Fruit fly (Drosophila melanogaster) whole organism, embryonic: ENCODE results near the gene CG43165.

Experiments
- Awh ChIP-seq: fragments of 200-800 bp; sonication (Bioruptor generic); IDR thresholded peaks from 2 replicates; pipeline ENCODE4, ENCODE4 v1.3.6; 2022; ENCODE audit warnings: missing biosample characterization, missing genetic modification characterization
- B-H2 ChIP-seq: fragments of 200-800 bp; sonication (Bioruptor generic); optimal IDR thresholded peaks from 2 replicates; lab custom pipeline; 2018; ENCODE audit warnings: missing biosample characterization, mild to moderate bottlenecking, missing genetic modification characterization
- BEAF-32 ChIP-seq: fragments of 200-800 bp; sonication (Bioruptor generic); optimal IDR thresholded peaks from 3 replicates; lab custom pipeline; 2017; ENCODE audit warnings: missing biosample characterization, missing genetic modification characterization, mild to moderate bottlenecking, moderate library complexity, missing genetic modification reagents
- CG10147 ChIP-seq: fragments of 200-800 bp; sonication (Bioruptor generic); optimal IDR thresholded peaks from 2 replicates; lab custom pipeline; 2019; ENCODE audit warnings: missing biosample characterization, mild to moderate bottlenecking, missing genetic modification characterization, moderate library complexity
- CG10209 ChIP-seq: fragments of 200-800 bp; sonication (Bioruptor generic); optimal IDR thresholded peaks from 3 replicates; lab custom pipeline; 2017; ENCODE audit warnings: missing biosample characterization, mild to moderate bottlenecking, missing genetic modification characterization, missing genetic modification reagents
- CG10462 ChIP-seq: fragments of 200-800 bp; sonication (Bioruptor generic); optimal IDR thresholded peaks from 2 replicates; lab custom pipeline; 2016; ENCODE audit warnings: missing biosample characterization, missing genetic modification characterization
- CG12104 ChIP-seq: fragments of 200-800 bp; sonication (Bioruptor generic); optimal IDR thresholded peaks from 3 replicates; lab custom pipeline; 2016; ENCODE audit warnings: missing biosample characterization, missing genetic modification characterization
- CG12219 ChIP-seq: fragments of 200-800 bp; sonication (Bioruptor generic); optimal IDR thresholded peaks from 3 replicates; lab custom pipeline; 2018; ENCODE audit warnings: missing biosample characterization, mild to moderate bottlenecking, missing genetic modification characterization
- CG13624 ChIP-seq: fragments of 200-800 bp; sonication (Bioruptor generic); optimal IDR thresholded peaks from 2 replicates; lab custom pipeline; 2016; ENCODE audit warnings: missing biosample characterization, missing genetic modification characterization
- CG16863 ChIP-seq: fragments of 200-800 bp; sonication (Bioruptor generic); optimal IDR thresholded peaks from 3 replicates; lab custom pipeline; 2016; ENCODE audit warnings: missing biosample characterization, missing genetic modification characterization
- CG17186 ChIP-seq: fragments of 200-800 bp; sonication (Bioruptor generic); optimal IDR thresholded peaks from 3 replicates; lab custom pipeline; 2017; ENCODE audit warnings: missing biosample characterization, missing genetic modification reagents, missing genetic modification characterization
- CG17359 ChIP-seq: fragments of 200-800 bp; sonication (Bioruptor generic); optimal IDR thresholded peaks from 3 replicates; lab custom pipeline; 2018; ENCODE audit warnings: missing biosample characterization, mild to moderate bottlenecking, missing genetic modification characterization, moderate library complexity
- CG17361 ChIP-seq: fragments of 200-800 bp; sonication (Bioruptor generic); IDR thresholded peaks from 3 replicates; pipeline ENCODE4 v1.3.6; 2022; ENCODE audit warnings: missing biosample characterization, missing genetic modification characterization
- CG2129 ChIP-seq: fragments of 200-800 bp; sonication (Bioruptor generic); IDR thresholded peaks from 2 replicates; pipeline ENCODE4 v1.3.6; 2022; ENCODE audit warnings: missing biosample characterization, missing genetic modification characterization; ENCODE audit not compliant: partially characterized antibody
- CG2875 ChIP-seq: fragments of 200-800 bp; sonication (Bioruptor generic); optimal IDR thresholded peaks from 2 replicates; lab custom pipeline; 2017; ENCODE audit warnings: missing biosample characterization, mild to moderate bottlenecking, missing genetic modification characterization, missing genetic modification reagents
- CG31365 ChIP-seq: fragments of 200-800 bp; sonication (Bioruptor generic); optimal IDR thresholded peaks from 2 replicates; lab custom pipeline; 2018; ENCODE audit warnings: missing biosample characterization, mild to moderate bottlenecking, missing genetic modification characterization
- CG34224 ChIP-seq: fragments of 200-800 bp; sonication (Bioruptor generic); IDR thresholded peaks from 3 replicates; pipeline ENCODE4 v1.3.6; 2022; ENCODE audit warnings: missing biosample characterization, missing genetic modification characterization; ENCODE audit not compliant: partially characterized antibody
- CG4282 ChIP-seq: fragments of 200-800 bp; sonication (Bioruptor generic); optimal IDR thresholded peaks from 2 replicates; lab custom pipeline; 2016; ENCODE audit warnings: missing biosample characterization, missing genetic modification characterization
- CG7271 ChIP-seq: fragments of 200-800 bp; sonication (Bioruptor generic); optimal IDR thresholded peaks from 2 replicates; lab custom pipeline; 2018; ENCODE audit warnings: missing biosample characterization, mild to moderate bottlenecking, missing genetic modification characterization, moderate library complexity
- CG7357 ChIP-seq: fragments of 200-800 bp; sonication (Bioruptor generic); IDR thresholded peaks from 3 replicates; pipeline ENCODE4 v1.3.6; 2022; ENCODE audit warnings: missing biosample characterization, missing genetic modification characterization
- CG7745 ChIP-seq: fragments of 200-800 bp; sonication (Bioruptor generic); optimal IDR thresholded peaks from 2 replicates; lab custom pipeline; 2018; ENCODE audit warnings: missing biosample characterization, mild to moderate bottlenecking, missing genetic modification characterization, moderate library complexity
- CG8359 ChIP-seq: fragments of 200-800 bp; sonication (Bioruptor generic); optimal IDR thresholded peaks from 2 replicates; lab custom pipeline; 2017; ENCODE audit warnings: missing biosample characterization, mild to moderate bottlenecking, missing genetic modification characterization, borderline replicate concordance
- CG9215 ChIP-seq: fragments of 200-800 bp; sonication (Bioruptor generic); IDR thresholded peaks from 2 replicates; pipeline ENCODE4 v1.3.6; 2022; ENCODE audit warnings: missing biosample characterization, missing genetic modification characterization
- CG9797 ChIP-seq: fragments of 200-800 bp; sonication (Bioruptor generic); optimal IDR thresholded peaks from 3 replicates; lab custom pipeline; 2018; ENCODE audit warnings: missing biosample characterization, mild to moderate bottlenecking, missing genetic modification characterization
- E2f2 ChIP-seq: fragments of 200-800 bp; sonication (Bioruptor generic); IDR thresholded peaks from 2 replicates; pipeline ENCODE4 v1.3.6; 2022; ENCODE audit warnings: missing biosample characterization, missing genetic modification characterization
- HHEX ChIP-seq: fragments of 200-800 bp; sonication (Bioruptor generic); optimal IDR thresholded peaks from 3 replicates; lab custom pipeline; 2017; ENCODE audit warnings: missing biosample characterization, mild to moderate bottlenecking, missing genetic modification characterization, missing genetic modification reagents
- HLH4C ChIP-seq: fragments of 200-800 bp; sonication (Bioruptor generic); IDR thresholded peaks from 3 replicates; pipeline ENCODE4 v1.3.6; 2022; ENCODE audit warnings: missing biosample characterization, missing genetic modification characterization; ENCODE audit not compliant: partially characterized antibody
- HmgD ChIP-seq: fragments of 200-800 bp; sonication (Bioruptor generic); optimal IDR thresholded peaks from 3 replicates; lab custom pipeline; 2016; ENCODE audit warnings: missing biosample characterization, missing genetic modification characterization
- Oaz ChIP-seq: fragments of 200-800 bp; sonication (Bioruptor generic); IDR thresholded peaks from 2 replicates; pipeline ENCODE4 v1.3.6; 2022; ENCODE audit warnings: missing biosample characterization, missing genetic modification characterization
- Opbp ChIP-seq: fragments of 200-800 bp; sonication (Bioruptor generic); IDR thresholded peaks from 3 replicates; pipeline ENCODE4 v1.3.6; 2022; ENCODE audit warnings: missing biosample characterization, missing genetic modification characterization; ENCODE audit not compliant: partially characterized antibody
- Scr ChIP-seq: fragments of 200-800 bp; sonication (Bioruptor generic); IDR thresholded peaks from 2 replicates; pipeline ENCODE4 v1.3.6; 2022; ENCODE audit warnings: missing biosample characterization, missing genetic modification characterization; ENCODE audit not compliant: partially characterized antibody
- Side ChIP-seq: fragments of 200-800 bp; sonication (Bioruptor generic); optimal IDR thresholded peaks from 2 replicates; lab custom pipeline; 2016; ENCODE audit warnings: missing biosample characterization, missing genetic modification characterization
- Sin3A ChIP-seq: fragments of >200 bp; optimal IDR thresholded peaks from 2 replicates; lab custom pipeline; 2018
- Tbp ChIP-seq: fragments of >200 bp; optimal IDR thresholded peaks from 2 replicates; lab custom pipeline; 2018; ENCODE audit warnings: missing biosample characterization, missing genetic modification characterization
- al ChIP-seq: fragments of 200-800 bp; sonication (Bioruptor generic); IDR thresholded peaks from 2 replicates; pipeline ENCODE4 v1.3.6; 2022; ENCODE audit warnings: missing biosample characterization, missing genetic modification characterization
- bcd ChIP-seq: fragments of 200-800 bp; sonication (Bioruptor generic); optimal IDR thresholded peaks from 2 replicates; lab custom pipeline; 2017; ENCODE audit warnings: missing biosample characterization, mild to moderate bottlenecking, missing genetic modification characterization
- btn ChIP-seq: fragments of 200-800 bp; sonication (Bioruptor generic); optimal IDR thresholded peaks from 2 replicates; lab custom pipeline; 2016; ENCODE audit warnings: missing biosample characterization, missing genetic modification characterization
- cwo ChIP-seq: fragments of 200-800 bp; sonication (Bioruptor generic); optimal IDR thresholded peaks from 3 replicates; lab custom pipeline; 2017; ENCODE audit warnings: missing biosample characterization, missing genetic modification characterization, mild to moderate bottlenecking, moderate library complexity, missing genetic modification reagents
- dmrt11E ChIP-seq: fragments of 200-800 bp; sonication (Bioruptor generic); optimal IDR thresholded peaks from 3 replicates; lab custom pipeline; 2018; ENCODE audit warnings: missing biosample characterization, mild to moderate bottlenecking, missing genetic modification characterization, moderate library complexity
- en ChIP-seq: fragments of 200-800 bp; sonication (Bioruptor generic); optimal IDR thresholded peaks from 2 replicates; lab custom pipeline; 2016; ENCODE audit warnings: missing biosample characterization, missing genetic modification characterization
- fd3F ChIP-seq: fragments of 200-800 bp; sonication (Bioruptor generic); optimal IDR thresholded peaks from 2 replicates; lab custom pipeline; 2018; ENCODE audit warnings: missing biosample characterization, mild to moderate bottlenecking, missing genetic modification characterization, moderate library complexity
- lov ChIP-seq, 2 experiments: fragments of 200-800 bp in 1 of 2; fragments of >200 bp in 1 of 2; sonication (Bioruptor generic) in 1 of 2; IDR thresholded peaks in 1 of 2; optimal IDR thresholded peaks in 1 of 2; 2 replicates in 1 of 2; 3 replicates in 1 of 2; pipeline versions ENCODE4 v1.3.6 to Lab custom; 2017 to 2022; ENCODE audit warnings: missing biosample characterization in 1 of 2, missing genetic modification characterization in 1 of 2
- nerfin-2 ChIP-seq: fragments of 200-800 bp; sonication (Bioruptor generic); IDR thresholded peaks from 2 replicates; pipeline ENCODE4 v1.3.6; 2022; ENCODE audit warnings: missing biosample characterization, missing genetic modification characterization; ENCODE audit not compliant: partially characterized antibody
- pho ChIP-seq: fragments of 200-800 bp; sonication (Bioruptor generic); optimal IDR thresholded peaks from 2 replicates; lab custom pipeline; 2016; ENCODE audit warnings: missing biosample characterization, missing genetic modification characterization
- scrt ChIP-seq: fragments of 200-800 bp; sonication (Bioruptor generic); optimal IDR thresholded peaks from 2 replicates; lab custom pipeline; 2018; ENCODE audit warnings: missing biosample characterization, mild to moderate bottlenecking, missing genetic modification characterization, moderate library complexity
- tio ChIP-seq: fragments of 200-800 bp; sonication (Bioruptor generic); optimal IDR thresholded peaks from 2 replicates; lab custom pipeline; 2017; ENCODE audit warnings: missing biosample characterization, missing genetic modification characterization, inconsistent platforms
- tll ChIP-seq, 2 experiments: fragments of 200-800 bp in 1 of 2; fragments of >200 bp in 1 of 2; sonication (Bioruptor generic) in 1 of 2; optimal IDR thresholded peaks; 2 replicates each; lab custom pipeline; 2017 to 2019; ENCODE audit warnings: missing biosample characterization in 2 of 2, missing genetic modification characterization in 2 of 2, mild to moderate bottlenecking in 1 of 2, moderate library complexity in 1 of 2
- trem ChIP-seq: fragments of 200-800 bp; optimal IDR thresholded peaks from 3 replicates; lab custom pipeline; 2019; ENCODE audit warnings: missing biosample characterization, mild to moderate bottlenecking, missing genetic modification characterization, moderate library complexity
- vfl ChIP-seq: fragments of 200-800 bp; sonication (Bioruptor generic); optimal IDR thresholded peaks from 2 replicates; lab custom pipeline; 2016; ENCODE audit warnings: missing biosample characterization, missing genetic modification characterization

The CG43165 gene

dm6 chr2L:3712949-3713416 lies 18.2 kb upstream of the CG43165 start, which contains the start of the genes CG31955 and CG2818 (continued):
- TF ChIP-seq CG7745 (tag; lab: Kevin White, UChicago) (no peak), CG12104 (GFP tag; lab: Kevin White, UChicago) (no peak), CG9797 (GFP tag; lab: Kevin White, UChicago) (peak; percentile 1), CG17359 (tag; lab: Kevin White, UChicago) (no peak), Sin3A (lab: Kevin White, UChicago) (peak; percentile 38), CG4282 (no peak), CG10462 (GFP tag; lab: Kevin White, UChicago) (no peak), trem (peak; percentile 28), en (no peak), CG13624 (GFP tag; lab: Kevin White, UChicago) (peak; percentile 6), Tbp (no peak), dmrt11E (no peak), CG10209 (GFP tag; lab: Kevin White, UChicago) (no peak), scrt (GFP tag; lab: Kevin White, UChicago) (no peak), Oaz (no peak), CG16863 (no peak), cwo (GFP tag; lab: Kevin White, UChicago) (no peak), nerfin-2 (0 out of 2 replicates have a peak, but pooled peaks have one; percentile 24), CG31365 (tag; lab: Kevin White, UChicago) (no peak), CG9215 (GFP tag; lab: Robert Waterston, UW) (no peak), vfl (GFP tag; lab: Kevin White, UChicago) (no peak), Side (no peak), CG17186 (GFP tag; lab: Kevin White, UChicago) (peak; percentile 82), CG8359 (GFP tag; lab: Kevin White, UChicago) (no peak), Scr (peak; percentile 83), al (GFP tag; lab: Robert Waterston, UW) (no peak), tll (GFP tag; optimal IDR thresholded peaks at IDR 0.05; lab: Kevin White, UChicago) (no peak), HLH4C (peak; percentile 50; the same call in 1 of the 3 replicates), bcd (GFP tag; lab: Kevin White, UChicago) (no peak), tio (no peak), B-H2 (GFP tag; lab: Kevin White, UChicago) (peak; percentile 23), fd3F (GFP tag; lab: Kevin White, UChicago) (no peak), CG7357 (GFP tag; lab: Robert Waterston, UW) (no peak), btn (GFP tag; lab: Kevin White, UChicago) (no peak), BEAF-32 (GFP tag; lab: Kevin White, UChicago) (peak; percentile 80), CG10147 (GFP tag; lab: Kevin White, UChicago) (no peak), HHEX (GFP tag; lab: Kevin White, UChicago) (no peak), E2f2 (GFP tag; lab: Robert Waterston, UW) (peak; percentile 72), CG2875 (GFP tag; lab: Kevin White, UChicago) (no peak), CG12219 (GFP tag; lab: Kevin White, UChicago) (no peak), CG17361 (GFP tag; lab: Robert Waterston, UW) (peak; percentile 38; the same call in 1 of the 3 replicates), Awh (GFP tag; lab: Robert Waterston, UW) (no peak), pho (GFP tag; lab: Kevin White, UChicago) (no peak), lov (optimal IDR thresholded peaks at IDR 0.05; lab: Kevin White, UChicago) (no peak), lov (GFP tag; IDR thresholded peaks at IDR 0.05; lab: Robert Waterston, UW) (no peak), HmgD (no peak), CG7271 (tag; lab: Kevin White, UChicago) (no peak), CG2129 (peak; percentile 63; the same call in 1 of the 2 replicates), CG34224 (GFP tag; lab: Robert Waterston, UW) (peak; percentile 81), Opbp (GFP tag; lab: Robert Waterston, UW) (peak; percentile 64; the same call in 1 of the 3 replicates)
